Worm (Caenorhabditis elegans): Measurements from ENCODE around the gene Y39A3B.7.

Gene Y39A3B.7

ce11 chrIII:1949362-1949761 is 35.4 kb downstream of the Y39A3B.7 start:
- TF ChIP-seq bed-3 (GFP tag; optimal IDR thresholded peaks at IDR 0.05) (no peak), ceh-43 (GFP tag; optimal IDR thresholded peaks at IDR 0.05) (no peak), hlh-1 (tag; optimal IDR thresholded peaks at IDR 0.05) (no peak), unc-120 (tag; optimal IDR thresholded peaks at IDR 0.05; ENCODE audit: poor library complexity, severe bottlenecking) (no peak), lsy-2 (tag; optimal IDR thresholded peaks at IDR 0.05) (no peak), elt-1 (tag; optimal IDR thresholded peaks at IDR 0.05; ENCODE audit: borderline replicate concordance, insufficient read depth) (no peak), sptf-1 (tag; optimal IDR thresholded peaks at IDR 0.05) (no peak), nhr-12 (tag; optimal IDR thresholded peaks at IDR 0.05) (no peak), ceh-83 (GFP tag; optimal IDR thresholded peaks at IDR 0.05) (no peak), mep-1 (tag; optimal IDR thresholded peaks at IDR 0.05) (no peak)

DNA sequence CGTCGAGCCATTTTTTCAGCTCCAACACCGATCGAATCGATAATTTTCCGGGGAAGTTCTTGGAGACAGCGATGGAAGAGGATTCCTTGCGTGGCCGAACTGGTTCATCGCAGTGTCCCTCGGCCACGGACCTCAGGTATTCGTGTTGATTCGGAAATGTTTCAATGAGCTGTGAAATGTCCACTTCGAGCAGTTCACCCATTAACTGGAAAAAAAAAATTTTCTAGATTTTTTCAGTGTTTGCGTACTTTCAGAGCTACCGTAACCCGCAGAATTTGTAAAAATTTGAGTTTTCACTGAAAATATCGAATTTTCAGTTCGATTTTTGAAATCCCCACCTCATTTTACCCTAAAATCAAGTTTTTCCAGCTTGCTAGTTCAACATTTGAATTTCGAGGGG is 36.9 kb downstream of the Y39A3B.7 start:
- TF ChIP-seq mls-2 (tag; optimal IDR thresholded peaks at IDR 0.05), result no peak
- TF ChIP-seq lsy-2 (tag; optimal IDR thresholded peaks at IDR 0.05), result no peak
- TF ChIP-seq nhr-28 (tag; optimal IDR thresholded peaks at IDR 0.05), result no peak
- no peak for TF ChIP-seq blmp-1 (tag; optimal IDR thresholded peaks at IDR 0.05)
- TF ChIP-seq hlh-1 (tag; optimal IDR thresholded peaks at IDR 0.05), result no peak
- TF ChIP-seq mab-5 (tag; optimal IDR thresholded peaks at IDR 0.05), result no peak
- no peak for TF ChIP-seq nhr-76 (tag; optimal IDR thresholded peaks at IDR 0.05)
- TF ChIP-seq M03D4.4 (tag; optimal IDR thresholded peaks at IDR 0.05), result no peak
- no peak for TF ChIP-seq unc-120 (tag; optimal IDR thresholded peaks at IDR 0.05; ENCODE audit: poor library complexity, severe bottlenecking)
- TF ChIP-seq unc-39 (tag; optimal IDR thresholded peaks at IDR 0.05), result no peak

- peak; percentile 53 for TF ChIP-seq unc-120 (tag; optimal IDR thresholded peaks at IDR 0.05; ENCODE audit: poor library complexity, severe bottlenecking)
- no peak for TF ChIP-seq cnd-1 (tag; optimal IDR thresholded peaks at IDR 0.05)
- TF ChIP-seq unc-39 (tag; optimal IDR thresholded peaks at IDR 0.05), result no peak
- TF ChIP-seq hlh-1 (tag; optimal IDR thresholded peaks at IDR 0.05), result peak; percentile 65
Observed at ce11 chrIII:1943488-1943887, 41.3 kb downstream of the Y39A3B.7 start, which contains the start of gene F53A3.1. F53A3.1 (minus strand) TSS chrIII:1943637.

ce11 chrIII:1939625-1939988 is 45.2 kb downstream of the Y39A3B.7 start:
- TF ChIP-seq lsy-2 (tag; optimal IDR thresholded peaks at IDR 0.05) (peak; percentile 53), drap-1 (GFP tag; optimal IDR thresholded peaks at IDR 0.05) (no peak)

DNA sequence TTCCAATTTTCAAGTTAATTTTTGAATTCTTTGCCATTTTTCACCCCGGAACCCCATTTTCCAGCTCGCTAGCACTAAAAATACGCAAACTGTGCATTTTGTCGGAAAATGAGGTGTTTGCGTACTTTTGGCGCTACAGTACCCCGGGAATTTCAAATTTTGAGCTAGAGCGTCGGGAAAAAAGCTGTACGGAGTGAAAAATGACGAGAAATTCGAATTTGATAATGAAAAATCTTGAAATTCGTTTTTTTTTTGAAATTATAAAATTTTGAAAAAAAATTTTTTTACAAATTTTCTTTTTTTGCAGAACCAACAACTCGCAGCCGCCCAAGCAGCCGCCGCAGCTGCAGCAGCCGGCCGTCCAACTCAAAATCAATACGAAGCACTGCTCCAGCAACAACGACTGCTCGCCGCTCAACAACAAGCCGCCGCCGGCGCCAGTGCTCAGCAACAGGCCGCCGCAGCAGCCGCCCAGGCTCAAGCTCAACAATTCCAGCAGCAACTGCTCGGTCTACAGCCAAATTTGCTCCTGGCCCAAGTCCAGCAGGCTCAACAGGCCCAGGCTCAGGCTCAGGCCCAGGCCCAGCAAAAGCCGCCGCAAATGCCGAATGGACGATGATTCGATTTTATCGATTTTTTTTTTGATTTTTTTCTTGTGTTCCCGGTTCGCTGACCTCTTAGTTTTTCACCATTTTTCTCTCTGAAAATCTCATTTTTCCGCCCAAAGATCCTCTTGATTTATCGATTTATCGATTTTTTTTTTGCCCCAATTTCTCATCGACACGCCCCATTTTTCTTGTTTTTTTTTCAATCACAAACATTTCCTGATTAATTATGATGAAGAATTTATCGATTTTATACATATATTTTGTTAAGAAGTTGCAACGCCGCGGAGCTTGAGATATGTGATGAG is 45.8 kb downstream of the Y39A3B.7 start:
- TF ChIP-seq lsy-2 (tag; optimal IDR thresholded peaks at IDR 0.05) (peak; percentile 66), lin-32 (GFP tag; optimal IDR thresholded peaks at IDR 0.05) (no peak), tbx-8 (GFP tag; optimal IDR thresholded peaks at IDR 0.05) (no peak)

ce11 chrIII:1937879-1938438 is 46.8 kb downstream of the Y39A3B.7 start:
- TF ChIP-seq nhr-237 (tag; optimal IDR thresholded peaks at IDR 0.05) (no peak), ceh-39 (tag; optimal IDR thresholded peaks at IDR 0.05) (no peak), lin-13 (tag; optimal IDR thresholded peaks at IDR 0.05) (peak; percentile 35), lsy-2 (tag; optimal IDR thresholded peaks at IDR 0.05) (peak; percentile 69)

DNA sequence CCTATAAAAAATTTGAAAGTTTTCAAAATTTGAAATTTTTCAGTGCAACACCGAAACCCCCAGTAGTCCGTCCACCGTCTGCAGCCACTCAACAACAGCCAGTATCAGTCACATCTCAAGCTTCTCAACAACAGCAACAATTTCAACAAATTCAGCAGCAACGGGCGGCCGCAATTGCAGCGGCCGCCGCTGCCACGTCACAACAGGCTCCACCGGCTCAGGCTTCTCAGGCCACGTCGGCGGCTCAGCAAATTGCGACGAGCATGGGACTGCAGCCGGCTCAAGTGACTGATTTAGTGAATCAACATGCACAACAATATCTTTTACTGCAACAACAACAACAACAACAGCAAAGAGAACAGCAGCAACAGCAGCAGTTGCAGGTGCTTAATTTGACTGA is 50.6 kb downstream of the Y39A3B.7 start:
- TF ChIP-seq unc-62 (GFP tag; optimal IDR thresholded peaks at IDR 0.05) (no peak), lsy-2 (tag; optimal IDR thresholded peaks at IDR 0.05) (no peak), elt-3 (tag; optimal IDR thresholded peaks at IDR 0.05) (no peak), cnd-1 (tag; optimal IDR thresholded peaks at IDR 0.05) (no peak), ceh-39 (tag; optimal IDR thresholded peaks at IDR 0.05) (no peak), blmp-1 (tag; optimal IDR thresholded peaks at IDR 0.05) (no peak), bed-3 (GFP tag; optimal IDR thresholded peaks at IDR 0.05) (no peak), hlh-1 (tag; optimal IDR thresholded peaks at IDR 0.05) (no peak), sptf-1 (tag; optimal IDR thresholded peaks at IDR 0.05) (no peak), mep-1 (tag; optimal IDR thresholded peaks at IDR 0.05) (no peak), M03D4.4 (tag; optimal IDR thresholded peaks at IDR 0.05) (no peak), unc-39 (tag; optimal IDR thresholded peaks at IDR 0.05) (no peak), tbx-8 (GFP tag; optimal IDR thresholded peaks at IDR 0.05) (no peak), drap-1 (GFP tag; optimal IDR thresholded peaks at IDR 0.05) (no peak), ces-1 (GFP tag; optimal IDR thresholded peaks at IDR 0.05) (no peak), lin-32 (GFP tag; optimal IDR thresholded peaks at IDR 0.05) (no peak)

Data from whole organism, mixed stage, embryonic.